Fruit fly (Drosophila melanogaster): Measurements from ENCODE around the gene CG17361.

- TF ChIP-seq CG8478 (optimal IDR thresholded peaks at IDR 0.05) (no peak), CTCF (optimal IDR thresholded peaks at IDR 0.05) (no peak)
Observed at dm6 chr3L:13987578-13987977, 9.4 kb upstream of the CG17361 start, which contains the start of gene CG9040.
